Worm (Caenorhabditis elegans) whole organism, L4 larva: Measurements from ENCODE around the gene srt-45.

ENCODE experiments used
- Y105C5A.15 ChIP-seq: fragments of 200-800 bp; sonication (Bioruptor generic); IDR thresholded peaks from 2 replicates; pipeline ENCODE4 v1.3.6; 2022; ENCODE audit warnings: missing genetic modification characterization, missing compliant biosample characterization
- Y75B8A.6 ChIP-seq: fragments of 200-800 bp; sonication (Bioruptor generic); IDR thresholded peaks from 2 replicates; pipeline ENCODE4 v1.3.6; 2022; ENCODE audit warnings: missing genetic modification reagents, missing genetic modification characterization, missing compliant biosample characterization
- ceh-44 ChIP-seq: fragments of 200-800 bp; sonication (Bioruptor generic); IDR thresholded peaks from 2 replicates; pipeline ENCODE4 v1.3.6; 2022; ENCODE audit warnings: missing genetic modification reagents, missing genetic modification characterization, missing compliant biosample characterization
- ceh-82 ChIP-seq: sonication (generic microtip); optimal IDR thresholded peaks from 2 replicates; lab custom pipeline; 2017; ENCODE audit warnings: missing biosample characterization, missing genetic modification characterization
- lir-3 ChIP-seq: sonication (generic microtip); optimal IDR thresholded peaks from 2 replicates; lab custom pipeline; 2016; ENCODE audit warnings: mild to moderate bottlenecking, missing genetic modification characterization, missing compliant biosample characterization
- madf-5 ChIP-seq, 2 experiments: fragments of 200-800 bp; sonication (Bioruptor generic); IDR thresholded peaks; 2 replicates each; pipeline ENCODE4 v1.3.6; 2022; ENCODE audit warnings: missing compliant biosample characterization in 2 of 2, missing genetic modification characterization in 2 of 2
- nhr-42 ChIP-seq: fragments of 200-800 bp; sonication (Bioruptor generic); IDR thresholded peaks from 2 replicates; pipeline ENCODE4 v1.3.6; 2022; ENCODE audit warnings: missing genetic modification characterization, missing compliant biosample characterization
- spr-3 ChIP-seq: fragments of 200-800 bp; sonication (Bioruptor generic); optimal IDR thresholded peaks from 2 replicates; lab custom pipeline; 2018; ENCODE audit warnings: mild to moderate bottlenecking, missing genetic modification characterization, missing compliant biosample characterization
- vab-7 ChIP-seq: fragments of 200-800 bp; sonication (Bioruptor generic); IDR thresholded peaks from 2 replicates; pipeline ENCODE4 v1.3.6; 2022; ENCODE audit warnings: missing genetic modification reagents, missing genetic modification characterization, missing compliant biosample characterization

DNA sequence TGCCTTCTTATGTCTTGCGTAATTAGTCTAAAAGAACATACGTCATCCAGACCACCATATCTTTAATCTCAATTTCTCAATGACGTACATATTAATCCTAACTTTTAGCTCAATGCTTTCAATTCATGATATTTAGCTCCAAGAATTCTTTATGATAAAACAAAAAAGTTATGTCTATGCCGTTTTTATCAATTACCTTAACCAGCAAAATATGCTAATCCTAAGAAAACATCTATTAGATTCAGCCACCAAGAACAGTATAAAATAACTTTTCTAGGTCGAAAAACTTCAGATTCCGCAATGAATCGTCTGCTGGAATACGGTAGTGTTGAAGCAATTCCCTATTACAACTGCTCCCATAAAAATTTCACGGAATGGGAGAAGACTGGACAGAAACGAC is at the start of gene srt-45:
- TF ChIP-seq Y75B8A.6 (no peak), spr-3 (GFP tag; lab: Kevin White, UChicago) (no peak), nhr-42 (GFP tag; lab: Robert Waterston, UW) (no peak), ceh-82 (no peak), lir-3 (tag; lab: Kevin White, UChicago) (no peak), vab-7 (GFP tag; lab: Robert Waterston, UW) (no peak), ceh-44 (GFP tag; lab: Robert Waterston, UW) (no peak), madf-5 (GFP tag; IDR thresholded peaks at IDR 0.05; lab: Robert Waterston, UW) (no peak), Y105C5A.15 (GFP tag; lab: Robert Waterston, UW) (no peak)
